Worm (Caenorhabditis elegans) whole organism, late embryonic: ENCODE results near the gene F12E12.1.

Experiments used
- C08G9.2 ChIP-seq: sonication (generic microtip); optimal IDR thresholded peaks from 2 replicates; lab custom pipeline; 2016; ENCODE audit warnings: mild to moderate bottlenecking, missing genetic modification characterization, moderate library complexity, missing compliant biosample characterization
- C38D4.7 ChIP-seq: fragments of 200-800 bp; sonication (Bioruptor generic); optimal IDR thresholded peaks from 2 replicates; lab custom pipeline; 2018; ENCODE audit warnings: mild to moderate bottlenecking, missing genetic modification characterization, moderate library complexity, missing compliant biosample characterization
- F13H6.1 ChIP-seq: sonication (generic microtip); optimal IDR thresholded peaks from 2 replicates; lab custom pipeline; 2016; ENCODE audit warnings: missing genetic modification characterization, missing compliant biosample characterization
- K02D7.2 ChIP-seq: sonication (generic microtip); optimal IDR thresholded peaks from 2 replicates; lab custom pipeline; 2017; ENCODE audit warnings: mild to moderate bottlenecking, missing genetic modification characterization, missing compliant biosample characterization
- K09A11.1 ChIP-seq: sonication (generic microtip); optimal IDR thresholded peaks from 2 replicates; lab custom pipeline; 2017; ENCODE audit warnings: antibody characterized with exemption, mild to moderate bottlenecking, missing genetic modification characterization, missing compliant biosample characterization; ENCODE audit not compliant: insufficient read depth
- T23F11.4 ChIP-seq: fragments of 200-800 bp; sonication (Bioruptor generic); optimal IDR thresholded peaks from 2 replicates; lab custom pipeline; 2018; ENCODE audit warnings: mild to moderate bottlenecking, missing genetic modification characterization, missing compliant biosample characterization
- Y22D7AL.16 ChIP-seq: sonication (generic microtip); optimal IDR thresholded peaks from 2 replicates; lab custom pipeline; 2016; ENCODE audit warnings: missing genetic modification characterization, missing compliant biosample characterization
- ceh-19 ChIP-seq: fragments of 200-800 bp; sonication (Bioruptor generic); optimal IDR thresholded peaks from 2 replicates; lab custom pipeline; 2018; ENCODE audit warnings: mild to moderate bottlenecking, missing genetic modification characterization, missing compliant biosample characterization
- ceh-24 ChIP-seq: sonication (generic microtip); optimal IDR thresholded peaks from 2 replicates; lab custom pipeline; 2016; ENCODE audit warnings: mild to moderate bottlenecking, missing genetic modification characterization, missing compliant biosample characterization
- ceh-30 ChIP-seq: fragments of 150-350 bp; optimal IDR thresholded peaks from 2 replicates; lab custom pipeline; 2014; ENCODE audit warnings: missing biosample characterization, missing genetic modification characterization
- ceh-31 ChIP-seq: sonication (generic microtip); optimal IDR thresholded peaks from 2 replicates; lab custom pipeline; 2016; ENCODE audit warnings: missing genetic modification characterization, missing compliant biosample characterization
- ceh-48 ChIP-seq: sonication (generic microtip); optimal IDR thresholded peaks from 2 replicates; lab custom pipeline; 2016; ENCODE audit warnings: missing genetic modification characterization, inconsistent platforms, missing compliant biosample characterization
- ceh-6 ChIP-seq: fragments of 200-800 bp; sonication (Bioruptor generic); optimal IDR thresholded peaks from 2 replicates; lab custom pipeline; 2018; ENCODE audit warnings: mild to moderate bottlenecking, missing genetic modification characterization, missing compliant biosample characterization
- ceh-9 ChIP-seq: sonication (generic microtip); optimal IDR thresholded peaks from 2 replicates; lab custom pipeline; 2016; ENCODE audit warnings: mild to moderate bottlenecking, missing genetic modification characterization, inconsistent platforms, missing compliant biosample characterization
- dmd-4 ChIP-seq: sonication (generic microtip); optimal IDR thresholded peaks from 2 replicates; lab custom pipeline; 2016; ENCODE audit warnings: borderline replicate concordance, missing genetic modification characterization, missing compliant biosample characterization
- dve-1 ChIP-seq: sonication (generic microtip); optimal IDR thresholded peaks from 2 replicates; lab custom pipeline; 2017; ENCODE audit warnings: antibody characterized with exemption, mild to moderate bottlenecking, missing genetic modification characterization, missing compliant biosample characterization
- ets-4 ChIP-seq: sonication (generic microtip); optimal IDR thresholded peaks from 2 replicates; lab custom pipeline; 2016; ENCODE audit warnings: missing genetic modification characterization, missing compliant biosample characterization
- fax-1 ChIP-seq: sonication (generic microtip); optimal IDR thresholded peaks from 2 replicates; lab custom pipeline; 2016; ENCODE audit warnings: missing genotype, missing genetic modification characterization, missing compliant biosample characterization
- fkh-6 ChIP-seq: sonication (generic microtip); optimal IDR thresholded peaks from 2 replicates; lab custom pipeline; 2016; ENCODE audit warnings: missing genetic modification characterization, missing compliant biosample characterization
- gmeb-2 ChIP-seq: sonication (generic microtip); optimal IDR thresholded peaks from 2 replicates; lab custom pipeline; 2016; ENCODE audit warnings: missing genetic modification characterization, inconsistent platforms, missing compliant biosample characterization
- hlh-6 ChIP-seq: sonication (generic microtip); optimal IDR thresholded peaks from 2 replicates; lab custom pipeline; 2016; ENCODE audit warnings: missing genotype, missing genetic modification characterization, missing compliant biosample characterization
- lin-11 ChIP-seq: fragments of 200-800 bp; sonication (Bioruptor generic); optimal IDR thresholded peaks from 2 replicates; lab custom pipeline; 2018; ENCODE audit warnings: mild to moderate bottlenecking, missing genetic modification characterization, missing compliant biosample characterization
- mec-3 ChIP-seq: sonication (generic microtip); optimal IDR thresholded peaks from 2 replicates; lab custom pipeline; 2016; ENCODE audit warnings: borderline replicate concordance, missing genetic modification characterization, missing compliant biosample characterization
- nfya-1 ChIP-seq: sonication (generic microtip); optimal IDR thresholded peaks from 2 replicates; lab custom pipeline; 2017; ENCODE audit warnings: missing genetic modification characterization, mild to moderate bottlenecking, missing compliant biosample characterization, antibody characterized with exemption, moderate library complexity
- nhr-11 ChIP-seq: fragments of 150-350 bp; optimal IDR thresholded peaks from 2 replicates; lab custom pipeline; 2014; ENCODE audit warnings: missing biosample characterization, missing genetic modification characterization
- npax-4 ChIP-seq: sonication (generic microtip); optimal IDR thresholded peaks from 2 replicates; lab custom pipeline; 2016; ENCODE audit warnings: missing genetic modification characterization, missing compliant biosample characterization
- odd-2 ChIP-seq: sonication (generic microtip); optimal IDR thresholded peaks from 2 replicates; lab custom pipeline; 2017; ENCODE audit warnings: antibody characterized with exemption, mild to moderate bottlenecking, missing genetic modification characterization, missing compliant biosample characterization
- pag-3 ChIP-seq: sonication (generic microtip); optimal IDR thresholded peaks from 2 replicates; lab custom pipeline; 2016; ENCODE audit warnings: missing compliant biosample characterization, missing genetic modification characterization, borderline replicate concordance
- pat-9 ChIP-seq: fragments of 200-800 bp; sonication (Bioruptor generic); optimal IDR thresholded peaks from 2 replicates; lab custom pipeline; 2018; ENCODE audit warnings: mild to moderate bottlenecking, missing genetic modification characterization, moderate library complexity, missing compliant biosample characterization
- pax-1 ChIP-seq: fragments of 150-350 bp; optimal IDR thresholded peaks from 2 replicates; lab custom pipeline; 2014; ENCODE audit warnings: missing biosample characterization, missing genetic modification characterization
- pqm-1 ChIP-seq: sonication (generic microtip); optimal IDR thresholded peaks from 2 replicates; lab custom pipeline; 2016; ENCODE audit warnings: missing genetic modification characterization, missing compliant biosample characterization
- rnt-1 ChIP-seq: sonication (generic microtip); optimal IDR thresholded peaks from 2 replicates; lab custom pipeline; 2016; ENCODE audit warnings: missing genetic modification characterization, missing compliant biosample characterization
- sox-4 ChIP-seq: sonication (generic microtip); optimal IDR thresholded peaks from 2 replicates; lab custom pipeline; 2017; ENCODE audit warnings: mild to moderate bottlenecking, missing genetic modification characterization, inconsistent platforms, missing compliant biosample characterization
- syd-9 ChIP-seq: sonication (generic microtip); optimal IDR thresholded peaks from 2 replicates; lab custom pipeline; 2016; ENCODE audit warnings: mild to moderate bottlenecking, missing genetic modification characterization, moderate library complexity, missing compliant biosample characterization
- tbx-2 ChIP-seq: sonication (generic microtip); optimal IDR thresholded peaks from 2 replicates; lab custom pipeline; 2016; ENCODE audit warnings: missing genetic modification characterization, missing compliant biosample characterization
- ttx-3 ChIP-seq: sonication (generic microtip); optimal IDR thresholded peaks from 2 replicates; lab custom pipeline; 2016; ENCODE audit warnings: missing genetic modification reagents, missing genetic modification characterization, missing compliant biosample characterization
- unc-3 ChIP-seq, 2 experiments: fragments of 200-800 bp in 1 of 2; sonication (Bioruptor generic) in 1 of 2; sonication (generic microtip) in 1 of 2; conservative IDR thresholded peaks in 1 of 2; optimal IDR thresholded peaks in 1 of 2; 2 replicates each; pipeline versions ENCODE4 v1.3.6 to Lab custom; 2016 to 2022; ENCODE audit warnings: missing compliant biosample characterization in 2 of 2, missing genetic modification characterization in 2 of 2, missing genetic modification reagents in 1 of 2
- unc-42 ChIP-seq: sonication (generic microtip); optimal IDR thresholded peaks from 2 replicates; lab custom pipeline; 2016; ENCODE audit warnings: missing genotype, missing genetic modification characterization, missing compliant biosample characterization
- zip-5 ChIP-seq: sonication (generic microtip); optimal IDR thresholded peaks from 2 replicates; lab custom pipeline; 2016; ENCODE audit warnings: missing genetic modification characterization, missing compliant biosample characterization
- ztf-16 ChIP-seq: sonication (generic microtip); optimal IDR thresholded peaks from 2 replicates; lab custom pipeline; 2017; ENCODE audit warnings: missing genetic modification characterization, missing compliant biosample characterization

Gene F12E12.1

ce11 chrII:3741584-3741983, at the start of gene F12E12.1:
TSS of gene F12E12.1 (plus strand) at chrII:3741884.
- TF ChIP-seq unc-42 (tag; lab: Kevin White, UChicago) (no peak), K09A11.1 (no peak), F13H6.1 (tag; lab: Kevin White, UChicago) (no peak), gmeb-2 (tag; lab: Kevin White, UChicago) (no peak), dmd-4 (tag; lab: Kevin White, UChicago) (no peak), syd-9 (tag; lab: Kevin White, UChicago) (no peak), tbx-2 (no peak), mec-3 (no peak), ceh-31 (tag; lab: Kevin White, UChicago) (no peak), C38D4.7 (GFP tag; lab: Kevin White, UChicago) (no peak), lin-11 (no peak), zip-5 (tag; lab: Kevin White, UChicago) (no peak), ttx-3 (tag; lab: Kevin White, UChicago) (no peak), sox-4 (tag; lab: Kevin White, UChicago) (no peak), ceh-6 (GFP tag; lab: Kevin White, UChicago) (no peak), dve-1 (no peak), unc-3 (GFP tag; conservative IDR thresholded peaks at IDR 0.05; lab: Robert Waterston, UW) (no peak), unc-3 (tag; optimal IDR thresholded peaks at IDR 0.05; lab: Kevin White, UChicago) (no peak)

ce11 chrII:3694664-3695063, 47.0 kb upstream of the F12E12.1 start, which contains the start of gene srx-102:
TSS of gene srx-102 (minus strand) at chrII:3694764.
- TF ChIP-seq nfya-1 (tag; lab: Kevin White, UChicago) (no peak), fax-1 (tag; lab: Kevin White, UChicago) (no peak), syd-9 (tag; lab: Kevin White, UChicago) (no peak), ceh-19 (GFP tag; lab: Kevin White, UChicago) (no peak), ceh-9 (no peak), C08G9.2 (tag; lab: Kevin White, UChicago) (no peak), Y22D7AL.16 (tag; lab: Kevin White, UChicago) (no peak), fkh-6 (tag; lab: Kevin White, UChicago) (no peak), ceh-24 (tag; lab: Kevin White, UChicago) (no peak), K02D7.2 (no peak), nhr-11 (no peak), lin-11 (no peak), pat-9 (no peak), ztf-16 (tag; lab: Kevin White, UChicago) (no peak), pax-1 (no peak)

ce11 chrII:3699591-3699990, 42.1 kb upstream of the F12E12.1 start, which contains the start of gene srx-104:
TSS of gene srx-104 (minus strand) at chrII:3699691.
- TF ChIP-seq ceh-31 (tag; lab: Kevin White, UChicago) (no peak), syd-9 (tag; lab: Kevin White, UChicago) (no peak), ceh-30 (no peak), ceh-9 (no peak)

- TF ChIP-seq F13H6.1 (tag; lab: Kevin White, UChicago) (no peak), odd-2 (no peak), npax-4 (tag; lab: Kevin White, UChicago) (no peak), hlh-6 (no peak), T23F11.4 (GFP tag; lab: Kevin White, UChicago) (no peak), C08G9.2 (tag; lab: Kevin White, UChicago) (no peak), fkh-6 (tag; lab: Kevin White, UChicago) (no peak), rnt-1 (tag; lab: Kevin White, UChicago) (no peak), sox-4 (tag; lab: Kevin White, UChicago) (no peak), C38D4.7 (GFP tag; lab: Kevin White, UChicago) (no peak), ceh-48 (tag; lab: Kevin White, UChicago) (no peak), ets-4 (tag; lab: Kevin White, UChicago) (no peak), pqm-1 (tag; lab: Kevin White, UChicago) (no peak), syd-9 (tag; lab: Kevin White, UChicago) (no peak), pag-3 (tag; lab: Kevin White, UChicago) (no peak), pax-1 (no peak)
- TF ChIP-seq, all 69 proteins: peak for 0
Measured at ce11 chrII:3701305-3701704, 40.4 kb upstream of the F12E12.1 start, which contains the start of gene srx-105. TSS of gene srx-105 (minus strand) at chrII:3701405.
